Fruit fly (Drosophila melanogaster) whole organism, wandering third instar larva: ENCODE results near the gene CG7600.

Experiments
- CG32264 ChIP-seq: fragments of 200-800 bp; sonication (Bioruptor generic); optimal IDR thresholded peaks from 2 replicates; lab custom pipeline; 2016; ENCODE audit warnings: missing biosample characterization, missing genetic modification characterization
- CG9705 ChIP-seq: fragments of 200-800 bp; sonication (Bioruptor generic); optimal IDR thresholded peaks from 2 replicates; lab custom pipeline; 2018; ENCODE audit warnings: missing biosample characterization, mild to moderate bottlenecking, missing genetic modification characterization
- CrebA ChIP-seq: fragments of 200-800 bp; sonication (Bioruptor generic); optimal IDR thresholded peaks from 2 replicates; lab custom pipeline; 2016; ENCODE audit warnings: missing biosample characterization, mild to moderate bottlenecking, missing genetic modification characterization, borderline replicate concordance
- Dfd ChIP-seq: fragments of >200 bp; optimal IDR thresholded peaks from 2 replicates; lab custom pipeline; 2017; ENCODE audit warnings: missing biosample characterization, missing genetic modification characterization
- Dif ChIP-seq: fragments of 200-275, 200-300 bp; sonication (Bioruptor generic); optimal IDR thresholded peaks from 2 replicates; lab custom pipeline; 2018; ENCODE audit warnings: missing biosample characterization, missing genetic modification characterization; ENCODE audit not compliant: partially characterized antibody
- GATAd ChIP-seq: sonication (Bioruptor generic); optimal IDR thresholded peaks from 2 replicates; lab custom pipeline; 2016; ENCODE audit warnings: missing biosample characterization, missing genetic modification characterization
- HLH106 ChIP-seq: fragments of 200-800 bp; optimal IDR thresholded peaks from 3 replicates; lab custom pipeline; 2019; ENCODE audit warnings: missing biosample characterization, mild to moderate bottlenecking, missing genetic modification characterization, moderate library complexity
- Hnf4 ChIP-seq: fragments of 200-800 bp; sonication (Bioruptor generic); optimal IDR thresholded peaks from 2 replicates; lab custom pipeline; 2016; ENCODE audit warnings: missing biosample characterization, mild to moderate bottlenecking, missing genetic modification characterization
- Hr78 ChIP-seq: fragments of >200 bp; optimal IDR thresholded peaks from 2 replicates; lab custom pipeline; 2017; ENCODE audit warnings: missing biosample characterization, missing genetic modification characterization
- Hr83 ChIP-seq: fragments of 200-300 bp; sonication (Bioruptor generic); optimal IDR thresholded peaks from 2 replicates; lab custom pipeline; 2016; ENCODE audit warnings: missing biosample characterization, mild to moderate bottlenecking, missing genetic modification characterization, moderate library complexity; ENCODE audit not compliant: poor library complexity, severe bottlenecking
- Jra ChIP-seq: sonication (Bioruptor generic); optimal IDR thresholded peaks from 2 replicates; lab custom pipeline; 2016; ENCODE audit warnings: missing biosample characterization, missing genetic modification characterization
- Myc ChIP-seq: fragments of >200 bp; optimal IDR thresholded peaks from 2 replicates; lab custom pipeline; 2017
- OdsH ChIP-seq: fragments of 200-800 bp; sonication (Bioruptor generic); optimal IDR thresholded peaks from 2 replicates; lab custom pipeline; 2016; ENCODE audit warnings: missing biosample characterization, mild to moderate bottlenecking, missing genetic modification characterization
- Rel ChIP-seq, 2 experiments: fragments of 200-800 bp; sonication (Bioruptor generic) in 1 of 2; optimal IDR thresholded peaks; 2 replicates in 1 of 2; 3 replicates in 1 of 2; lab custom pipeline; 2016 to 2019; ENCODE audit warnings: mild to moderate bottlenecking in 2 of 2, missing biosample characterization in 2 of 2, missing genetic modification characterization in 2 of 2, moderate library complexity in 1 of 2
- Sp1 ChIP-seq: fragments of 200-800 bp; sonication (Bioruptor generic); optimal IDR thresholded peaks from 3 replicates; lab custom pipeline; 2019; ENCODE audit warnings: missing biosample characterization, mild to moderate bottlenecking, missing genetic modification characterization, moderate library complexity
- Vsx2 ChIP-seq: fragments of 200-300, 225-300 bp; sonication (Bioruptor generic); optimal IDR thresholded peaks from 2 replicates; lab custom pipeline; 2018; ENCODE audit warnings: missing biosample characterization, missing genetic modification characterization; ENCODE audit not compliant: partially characterized antibody
- br ChIP-seq: fragments of 200-800 bp; sonication (Bioruptor generic); optimal IDR thresholded peaks from 2 replicates; lab custom pipeline; 2016; ENCODE audit warnings: missing biosample characterization, missing genetic modification characterization
- brk ChIP-seq: fragments of 200-800 bp; sonication (Bioruptor generic); optimal IDR thresholded peaks from 2 replicates; lab custom pipeline; 2016; ENCODE audit warnings: missing biosample characterization, mild to moderate bottlenecking, missing genetic modification characterization
- dl ChIP-seq, 2 experiments: fragments of 175-275, 200-275 bp in 1 of 2; fragments of 200-275 bp in 1 of 2; sonication (Bioruptor generic); optimal IDR thresholded peaks; lab custom pipeline; 2018; ENCODE audit warnings: mild to moderate bottlenecking in 2 of 2, missing biosample characterization in 2 of 2, missing genetic modification characterization in 2 of 2, moderate library complexity in 2 of 2; ENCODE audit not compliant: partially characterized antibody in 2 of 2, insufficient read depth in 1 of 2
- dmrt93B ChIP-seq: fragments of 200-800 bp; sonication (Bioruptor generic); optimal IDR thresholded peaks from 2 replicates; lab custom pipeline; 2018; ENCODE audit warnings: missing biosample characterization, mild to moderate bottlenecking, missing genetic modification characterization
- dsf ChIP-seq: sonication (Bioruptor generic); optimal IDR thresholded peaks from 2 replicates; lab custom pipeline; 2016; ENCODE audit warnings: missing biosample characterization, missing genetic modification characterization, borderline replicate concordance
- ey ChIP-seq: fragments of 200-800 bp; sonication (Bioruptor generic); optimal IDR thresholded peaks from 2 replicates; lab custom pipeline; 2016; ENCODE audit warnings: missing biosample characterization, missing genetic modification characterization
- foxo ChIP-seq, 2 experiments: fragments of 200-800 bp; sonication (Bioruptor generic); optimal IDR thresholded peaks; 2 replicates in 1 of 2; 3 replicates in 1 of 2; lab custom pipeline; 2016 to 2017; ENCODE audit warnings: missing biosample characterization in 2 of 2, missing genetic modification characterization in 2 of 2
- fru ChIP-seq: fragments of 200-800 bp; sonication (Bioruptor generic); optimal IDR thresholded peaks from 3 replicates; lab custom pipeline; 2016; ENCODE audit warnings: missing biosample characterization, mild to moderate bottlenecking, missing genetic modification characterization
- h ChIP-seq: fragments of 200-800 bp; sonication (Bioruptor generic); optimal IDR thresholded peaks from 3 replicates; lab custom pipeline; 2016; ENCODE audit warnings: missing biosample characterization, mild to moderate bottlenecking, missing genetic modification characterization
- jim ChIP-seq: fragments of 175-275, 200-325 bp; sonication (Bioruptor generic); optimal IDR thresholded peaks from 2 replicates; lab custom pipeline; 2016; ENCODE audit warnings: missing biosample characterization, mild to moderate bottlenecking, missing genetic modification characterization
- lola ChIP-seq: fragments of >200 bp; optimal IDR thresholded peaks from 2 replicates; lab custom pipeline; 2017; ENCODE audit warnings: missing biosample characterization, missing genetic modification characterization
- psq ChIP-seq: fragments of 200-800 bp; sonication (Bioruptor generic); optimal IDR thresholded peaks from 3 replicates; lab custom pipeline; 2017; ENCODE audit warnings: missing biosample characterization, mild to moderate bottlenecking, missing genetic modification characterization, moderate library complexity
- rgr ChIP-seq: fragments of 200-800 bp; sonication (Bioruptor generic); optimal IDR thresholded peaks from 3 replicates; lab custom pipeline; 2016; ENCODE audit warnings: missing biosample characterization, mild to moderate bottlenecking, missing genetic modification characterization
- sage ChIP-seq: fragments of 200-800 bp; sonication (Bioruptor generic); optimal IDR thresholded peaks from 2 replicates; lab custom pipeline; 2016; ENCODE audit warnings: missing biosample characterization, mild to moderate bottlenecking, missing genetic modification characterization
- sv ChIP-seq: fragments of 200-800 bp; sonication (Bioruptor generic); optimal IDR thresholded peaks from 3 replicates; lab custom pipeline; 2016; ENCODE audit warnings: missing biosample characterization, missing genetic modification characterization
- tai ChIP-seq: sonication (Bioruptor generic); optimal IDR thresholded peaks from 2 replicates; lab custom pipeline; 2016; ENCODE audit warnings: missing biosample characterization, missing genetic modification characterization
- woc ChIP-seq: sonication (Bioruptor generic); optimal IDR thresholded peaks from 2 replicates; lab custom pipeline; 2016; ENCODE audit warnings: missing biosample characterization, mild to moderate bottlenecking, missing genetic modification characterization

The CG7600 gene

DNA sequence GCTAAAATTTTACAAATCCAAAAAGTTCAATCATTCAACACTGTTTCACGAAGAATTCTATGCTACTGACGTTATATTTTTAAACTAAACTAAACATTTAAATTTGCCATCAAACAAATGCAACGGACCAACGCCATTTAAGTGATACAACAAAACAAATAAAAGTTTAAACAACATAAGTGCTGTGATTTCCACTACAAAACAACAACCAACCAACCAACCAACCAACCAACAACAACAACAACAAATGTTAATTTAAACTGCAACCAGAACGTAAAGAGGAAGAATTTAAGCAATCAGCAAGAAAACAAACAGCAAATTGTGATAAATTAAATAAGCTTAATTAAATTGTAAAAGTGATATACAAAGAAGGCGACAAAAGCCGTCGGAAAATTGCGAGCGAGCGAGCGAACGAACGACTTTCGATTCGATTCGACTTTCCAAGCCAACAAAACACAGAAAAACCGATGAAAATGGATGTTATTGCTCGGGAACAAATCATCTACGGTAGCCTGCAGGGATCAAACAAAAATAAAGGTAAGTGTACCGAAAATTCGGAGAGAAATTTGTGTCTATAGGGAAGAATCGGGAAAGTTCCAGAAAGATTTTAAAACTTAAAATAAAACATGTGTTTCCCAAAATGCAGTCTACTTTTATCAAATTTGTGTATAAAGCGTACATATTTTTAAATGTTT lies 42.0 kb downstream of the CG7600 start:
- TF ChIP-seq GATAd (GFP tag; lab: Kevin White, UChicago) (peak; percentile 32), Hr83 (GFP tag; lab: Kevin White, UChicago) (peak; percentile 58), foxo (GFP tag; optimal IDR thresholded peaks at IDR 0.05; lab: Kevin White, UChicago) (no peak), sv (peak; percentile 60), br (GFP tag; lab: Kevin White, UChicago) (no peak)
- TF ChIP-seq, all 38 proteins: peak for 3

DNA sequence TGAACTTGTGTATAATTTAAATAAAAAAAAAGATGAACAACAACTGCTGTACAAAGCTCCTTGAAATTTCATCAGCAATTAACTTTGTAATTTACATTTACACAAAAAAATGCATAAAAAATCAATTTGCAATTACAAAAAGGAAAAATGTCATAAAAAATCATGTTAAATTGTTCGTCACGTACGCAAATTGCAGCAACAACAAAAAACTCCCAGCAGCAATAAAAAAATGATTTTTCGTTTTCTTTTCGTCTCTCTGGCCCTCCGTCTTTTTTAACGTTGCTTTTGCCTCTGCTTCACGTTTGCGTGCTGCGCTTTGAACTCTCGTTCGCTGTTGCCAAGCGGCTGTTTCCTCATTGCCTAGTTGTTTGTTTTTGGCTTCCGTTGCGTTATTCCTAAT lies 42.6 kb downstream of the CG7600 start:
- TF ChIP-seq brk (GFP tag; lab: Kevin White, UChicago) (peak; percentile 19), ey (no peak), woc (GFP tag; lab: Kevin White, UChicago) (peak; percentile 21), dsf (peak; percentile 11), psq (GFP tag; lab: Kevin White, UChicago) (peak; percentile 77), h (GFP tag; lab: Kevin White, UChicago) (no peak), tai (GFP tag; lab: Kevin White, UChicago) (no peak), sv (peak; percentile 54)

DNA sequence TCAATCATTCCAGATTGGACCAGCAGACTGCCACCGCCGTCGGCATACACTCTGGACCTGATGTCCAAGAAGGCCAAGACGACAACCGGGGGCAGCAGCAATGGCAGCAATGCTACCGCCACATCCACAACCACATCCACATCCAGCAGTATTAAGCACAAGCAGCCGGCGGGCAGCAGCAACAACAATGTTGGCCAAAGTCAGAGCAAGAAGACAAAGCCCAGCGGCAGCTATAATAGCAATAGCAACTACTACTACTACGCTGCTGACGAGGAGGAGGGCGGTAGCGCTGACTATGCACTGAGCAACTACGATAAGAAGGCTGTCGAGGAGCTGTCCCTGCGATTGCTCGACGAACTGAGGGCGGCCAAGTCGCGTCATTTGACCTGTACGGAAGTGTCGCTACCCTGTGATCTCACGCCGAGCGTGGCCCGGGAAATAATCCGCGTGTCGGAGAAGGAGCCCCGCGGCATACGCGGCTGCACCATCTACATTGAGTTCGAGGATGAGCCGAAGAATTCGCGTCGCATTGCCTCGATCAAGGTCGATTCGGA lies 43.2 kb downstream of the CG7600 start:
- no peak for TF ChIP-seq psq (GFP tag; lab: Kevin White, UChicago)
- TF ChIP-seq Hr83 (GFP tag; lab: Kevin White, UChicago), result no peak
- TF ChIP-seq Hr78 (GFP tag; lab: Kevin White, UChicago), result no peak
- TF ChIP-seq h (GFP tag; lab: Kevin White, UChicago), result no peak
- TF ChIP-seq Rel (GFP tag; optimal IDR thresholded peaks at IDR 0.05; lab: Kevin White, UChicago), result no peak
- no peak for TF ChIP-seq Rel (tag; optimal IDR thresholded peaks at IDR 0.05; lab: Kevin White, UChicago)
- TF ChIP-seq woc (GFP tag; lab: Kevin White, UChicago), result no peak
- TF ChIP-seq CrebA (GFP tag; lab: Kevin White, UChicago), result no peak
- TF ChIP-seq ey, result no peak
- no peak for TF ChIP-seq Hnf4 (GFP tag; lab: Kevin White, UChicago)
- TF ChIP-seq foxo (GFP tag; optimal IDR thresholded peaks at IDR 0.05; lab: Kevin White, UChicago), result no peak
- TF ChIP-seq rgr (GFP tag; lab: Kevin White, UChicago), result no peak
- no peak for TF ChIP-seq HLH106 (tag; lab: Kevin White, UChicago)
- TF ChIP-seq sage (GFP tag; lab: Kevin White, UChicago), result no peak
- no peak for TF ChIP-seq sv
- TF ChIP-seq Dif (GFP tag; lab: Kevin White, UChicago), result no peak
- no peak for TF ChIP-seq jim
- no peak for TF ChIP-seq Vsx2 (GFP tag; lab: Kevin White, UChicago)
- no peak for TF ChIP-seq dmrt93B (GFP tag; lab: Kevin White, UChicago)

DNA sequence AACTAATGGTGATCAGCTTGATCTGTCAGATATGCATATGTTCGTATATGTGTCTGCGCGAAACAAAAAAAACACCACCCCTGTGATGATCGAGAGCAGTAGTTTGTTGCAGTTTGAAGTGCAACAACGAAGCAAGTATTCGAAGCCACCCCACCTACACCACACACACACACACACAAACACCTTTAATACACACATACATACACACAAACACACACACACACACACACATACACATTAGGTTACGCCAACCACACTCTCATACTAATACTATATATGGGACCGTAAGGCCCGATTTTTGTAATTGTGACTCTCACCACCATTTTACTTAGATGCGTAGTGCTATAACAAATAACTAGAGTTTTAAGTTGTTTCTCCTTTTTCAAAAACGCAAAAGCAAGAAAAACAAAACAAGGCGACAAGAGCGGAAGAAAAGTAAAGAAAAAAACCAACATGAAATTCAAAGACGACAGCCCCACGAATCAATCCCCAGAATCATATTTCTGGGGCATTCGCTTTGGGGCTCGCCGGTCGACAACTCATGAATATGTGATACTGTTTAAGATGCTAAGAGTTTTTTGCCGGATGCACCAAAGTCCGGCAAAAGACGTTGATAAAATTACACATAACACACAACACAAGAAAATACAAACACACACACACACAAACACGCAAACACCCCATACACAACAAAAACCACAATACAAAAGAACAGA lies 44.0 kb downstream of the CG7600 start:
- TF ChIP-seq brk (GFP tag; lab: Kevin White, UChicago) (no peak), Dfd (GFP tag; lab: Kevin White, UChicago) (peak; percentile 87)

DNA sequence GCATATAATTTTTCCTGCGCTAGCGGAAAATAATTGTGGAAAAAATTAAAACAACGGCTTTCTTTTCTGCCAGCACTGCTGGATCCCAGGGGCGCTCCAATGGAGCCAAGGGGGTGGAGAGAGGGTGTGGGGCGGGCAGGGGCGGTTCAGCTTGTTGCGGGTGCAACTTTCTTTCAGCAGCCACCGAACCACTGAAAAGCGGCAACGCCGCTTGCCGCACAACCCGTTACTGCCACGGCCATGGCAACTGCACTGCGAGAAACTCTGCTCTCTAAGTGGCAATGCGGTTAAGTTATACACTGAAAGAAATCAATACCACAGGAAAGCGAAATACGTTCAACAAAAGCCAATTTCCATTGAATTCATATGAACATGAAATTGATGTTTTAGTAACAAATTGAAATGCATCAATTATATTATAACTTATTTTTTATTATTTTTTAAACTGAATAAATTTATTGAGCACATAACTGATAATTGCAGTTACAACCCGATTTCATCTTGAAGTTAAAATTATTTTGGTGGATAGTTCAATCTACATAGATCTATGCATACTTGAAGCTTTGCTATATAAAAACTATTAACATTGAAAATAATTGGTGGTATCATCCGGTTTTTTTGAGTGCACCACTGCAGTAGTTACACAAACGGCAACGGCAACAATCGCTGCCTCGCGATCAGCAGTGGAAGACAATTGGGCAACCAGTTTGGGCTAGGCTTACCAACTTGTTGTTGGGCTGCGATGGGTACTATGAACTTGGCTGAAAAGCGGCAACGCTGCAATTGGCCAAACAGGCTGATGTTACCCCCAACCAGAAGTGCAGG lies 45.8 kb downstream of the CG7600 start:
- peak; percentile 15 for TF ChIP-seq woc (GFP tag; lab: Kevin White, UChicago)
- peak; percentile 42 for TF ChIP-seq sv
- no peak for TF ChIP-seq Jra (GFP tag; lab: Kevin White, UChicago)
- TF ChIP-seq h (GFP tag; lab: Kevin White, UChicago), result peak; percentile 57
- TF ChIP-seq Rel (GFP tag; optimal IDR thresholded peaks at IDR 0.05; lab: Kevin White, UChicago), result no peak
- no peak for TF ChIP-seq Rel (tag; optimal IDR thresholded peaks at IDR 0.05; lab: Kevin White, UChicago)
- TF ChIP-seq fru (GFP tag; lab: Kevin White, UChicago), result peak; percentile 73
- peak; percentile 70 for TF ChIP-seq rgr (GFP tag; lab: Kevin White, UChicago)
- TF ChIP-seq Dfd (GFP tag; lab: Kevin White, UChicago), result no peak
- TF ChIP-seq br (GFP tag; lab: Kevin White, UChicago), result peak; percentile 57
- peak; percentile 33 for TF ChIP-seq ey
- TF ChIP-seq Myc (lab: Kevin White, UChicago), result no peak
- no peak for TF ChIP-seq dl (GFP tag; optimal IDR thresholded peaks at IDR 0.05; lab: Kevin White, UChicago; ENCODE audit: insufficient read depth in 1 of 2, partially characterized antibody in 2 of 2)
- TF ChIP-seq psq (GFP tag; lab: Kevin White, UChicago), result peak; percentile 59
- peak; percentile 46 for TF ChIP-seq CG9705 (GFP tag; lab: Kevin White, UChicago)
- peak; percentile 67 for TF ChIP-seq OdsH (GFP tag; lab: Kevin White, UChicago)
- peak; percentile 40 for TF ChIP-seq Hnf4 (GFP tag; lab: Kevin White, UChicago)
- TF ChIP-seq CG32264 (GFP tag; lab: Kevin White, UChicago), result no peak
- no peak for TF ChIP-seq Dif (GFP tag; lab: Kevin White, UChicago)
- peak; percentile 75 for TF ChIP-seq Sp1
- peak in 1 of 2 experiments; percentile 77 for TF ChIP-seq foxo (GFP tag; optimal IDR thresholded peaks at IDR 0.05; lab: Kevin White, UChicago)
- TF ChIP-seq Hr78 (GFP tag; lab: Kevin White, UChicago), result no peak
- no peak for TF ChIP-seq lola (GFP tag; lab: Kevin White, UChicago)
- peak; percentile 69 for TF ChIP-seq HLH106 (tag; lab: Kevin White, UChicago)
